Worm (Caenorhabditis elegans) whole organism, early embryonic: ENCODE measurements around the gene fbxb-40.
"Not testable (repeated sequence)": the region's sequence is repeated elsewhere in the genome, so short reads cannot be mapped to it uniquely, and the experiment has no call there.

Experiments used
- F13C5.2 ChIP-seq: sonication (generic microtip); optimal IDR thresholded peaks from 2 replicates; lab custom pipeline; 2017; ENCODE audit warnings: mild to moderate bottlenecking, missing genetic modification characterization, inconsistent platforms, missing compliant biosample characterization
- aly-1 ChIP-seq: sonication (generic microtip); optimal IDR thresholded peaks from 2 replicates; lab custom pipeline; 2016; ENCODE audit warnings: missing genetic modification characterization, missing compliant biosample characterization
- ceh-13 ChIP-seq: fragments of 200-800 bp; sonication (Bioruptor generic); optimal IDR thresholded peaks from 2 replicates; lab custom pipeline; 2018; ENCODE audit warnings: mild to moderate bottlenecking, missing genetic modification characterization, missing compliant biosample characterization
- ceh-36 ChIP-seq: sonication (generic microtip); optimal IDR thresholded peaks from 2 replicates; lab custom pipeline; 2016; ENCODE audit warnings: missing genetic modification characterization, inconsistent platforms, missing compliant biosample characterization
- ets-7 ChIP-seq: sonication (generic microtip); optimal IDR thresholded peaks from 2 replicates; lab custom pipeline; 2016; ENCODE audit warnings: missing genotype, missing genetic modification characterization, missing compliant biosample characterization
- flt-1 ChIP-seq: fragments of 200-800 bp; sonication (Bioruptor generic); IDR thresholded peaks from 2 replicates; pipeline ENCODE4 v1.3.6; 2022; ENCODE audit warnings: missing genetic modification characterization, missing compliant biosample characterization
- hmbx-1 ChIP-seq: sonication (generic microtip); optimal IDR thresholded peaks from 2 replicates; lab custom pipeline; 2016; ENCODE audit warnings: mild to moderate bottlenecking, missing genetic modification characterization, missing compliant biosample characterization
- hnd-1 ChIP-seq: sonication (generic microtip); optimal IDR thresholded peaks from 2 replicates; lab custom pipeline; 2016; ENCODE audit warnings: missing genetic modification characterization, missing compliant biosample characterization
- pes-1 ChIP-seq: fragments of 200-800 bp; sonication (Bioruptor generic); IDR thresholded peaks from 2 replicates; pipeline ENCODE4 v1.3.6; 2022; ENCODE audit warnings: missing genetic modification reagents, missing genetic modification characterization, missing compliant biosample characterization
- scrt-1 ChIP-seq: fragments of 200-800 bp; sonication (Bioruptor generic); IDR thresholded peaks from 2 replicates; pipeline ENCODE4 v1.3.6; 2022; ENCODE audit warnings: missing genetic modification characterization, missing compliant biosample characterization
- sea-1 ChIP-seq: fragments of 200-800 bp; sonication (Bioruptor generic); conservative IDR thresholded peaks from 2 replicates; pipeline ENCODE4 v1.3.6; 2022; ENCODE audit warnings: missing genetic modification characterization, missing compliant biosample characterization
- tbx-11 ChIP-seq: fragments of 200-800 bp; sonication (Bioruptor generic); IDR thresholded peaks from 2 replicates; pipeline ENCODE4 v1.3.6; 2022; ENCODE audit warnings: missing genetic modification characterization, missing compliant biosample characterization
- tbx-37 ChIP-seq: fragments of 200-800 bp; sonication (Bioruptor generic); conservative IDR thresholded peaks from 2 replicates; pipeline ENCODE4 v1.3.6; 2022; ENCODE audit warnings: missing genetic modification reagents, missing genetic modification characterization, missing compliant biosample characterization
- tra-4 ChIP-seq: sonication (generic microtip); optimal IDR thresholded peaks from 2 replicates; lab custom pipeline; 2017; ENCODE audit warnings: missing genetic modification characterization, missing compliant biosample characterization

The fbxb-40 gene

DNA sequence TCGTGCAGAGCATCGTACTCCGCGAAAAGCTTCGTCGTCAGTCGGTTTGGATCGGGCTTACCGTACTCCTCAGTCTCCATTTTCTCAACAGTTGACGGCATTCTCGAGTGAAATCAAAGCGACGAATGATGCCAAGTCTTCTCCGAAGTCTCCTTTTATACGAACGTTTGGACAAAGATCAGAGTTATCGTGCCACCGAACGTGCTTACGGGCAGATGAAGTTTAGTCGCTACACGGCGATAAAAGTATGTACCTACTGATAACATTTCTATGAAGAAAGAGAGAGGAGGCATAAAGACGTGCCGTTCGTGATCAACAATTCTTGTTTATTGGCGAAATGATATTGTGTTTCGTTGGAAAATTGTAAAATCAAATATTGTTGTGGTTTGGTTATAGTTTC is 43.4 kb downstream of the fbxb-40 start, which contains the start of gene F45D11.14:
Gene F45D11.14, minus strand, starts transcription at position 101 of the 400 bp plus-strand sequence.
- not testable (repeated sequence) for TF ChIP-seq F13C5.2 (tag; lab: Kevin White, UChicago); tra-4; sea-1 (GFP tag; lab: Robert Waterston, UW)

DNA sequence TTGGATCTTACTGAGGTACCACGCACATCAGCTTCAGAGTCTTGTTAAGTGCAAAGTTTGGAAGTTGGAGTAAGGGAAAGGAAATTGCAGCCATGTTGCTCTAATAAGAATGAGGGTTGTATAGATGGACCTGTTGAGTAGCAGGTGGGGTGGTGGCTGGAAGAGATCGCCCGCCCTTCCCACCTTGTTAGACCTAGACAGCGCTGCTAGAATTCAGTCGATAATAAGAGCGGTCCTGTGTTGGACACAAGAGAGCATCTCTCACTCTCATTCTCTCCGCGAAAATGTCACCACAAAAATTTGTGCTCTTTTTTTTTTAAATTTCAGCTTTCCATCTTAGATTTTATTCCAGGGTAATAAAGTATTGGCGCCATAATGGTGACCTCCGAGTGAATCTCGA is 48.4 kb downstream of the fbxb-40 start, which contains the start of the genes fbxb-30 and F45D11.5:
Gene fbxb-30, minus strand, starts transcription at position 101 of the 400 bp plus-strand sequence.
Gene F45D11.5, plus strand, starts transcription at position 352 of the 400 bp plus-strand sequence.
- TF ChIP-seq flt-1 (GFP tag; lab: Robert Waterston, UW) (no peak), hmbx-1 (tag; lab: Kevin White, UChicago) (no peak), tbx-11 (no peak), pes-1 (GFP tag; lab: Robert Waterston, UW) (no peak), ets-7 (tag; lab: Kevin White, UChicago) (no peak), tbx-37 (GFP tag; lab: Robert Waterston, UW) (no peak), ceh-36 (tag; lab: Kevin White, UChicago) (no peak), ceh-13 (GFP tag; lab: Kevin White, UChicago) (no peak), tra-4 (no peak), aly-1 (tag; lab: Kevin White, UChicago) (no peak), sea-1 (GFP tag; lab: Robert Waterston, UW) (no peak), scrt-1 (GFP tag; lab: Robert Waterston, UW) (no peak), hnd-1 (tag; lab: Kevin White, UChicago) (no peak)

- no peak for TF ChIP-seq pes-1 (GFP tag; lab: Robert Waterston, UW)
- no peak for TF ChIP-seq scrt-1 (GFP tag; lab: Robert Waterston, UW)
- no peak for TF ChIP-seq sea-1 (GFP tag; lab: Robert Waterston, UW)
- TF ChIP-seq ets-7 (tag; lab: Kevin White, UChicago) = no peak
These were observed 50.3 kb downstream of the fbxb-40 start, which contains the start of gene fbxb-29 for ce11 chrII:999493-999892. fbxb-29 (minus strand) TSS chrII:999593.
